Worm (Caenorhabditis elegans) whole organism, L2 larva: Measurements from ENCODE around the gene egl-27.

ENCODE experiments used
- R02D3.7 ChIP-seq: fragments of 150-350 bp; optimal IDR thresholded peaks from 2 replicates; lab custom pipeline; 2014; ENCODE audit warnings: missing biosample characterization, missing genetic modification characterization
- aly-2 ChIP-seq: fragments of 150-350 bp; optimal IDR thresholded peaks from 2 replicates; lab custom pipeline; 2014; ENCODE audit warnings: missing biosample characterization, missing genetic modification characterization
- blmp-1 ChIP-seq: sonication (generic microtip); optimal IDR thresholded peaks from 2 replicates; lab custom pipeline; 2017; ENCODE audit warnings: missing genetic modification characterization, mild to moderate bottlenecking, missing compliant biosample characterization, antibody characterized with exemption, moderate library complexity; ENCODE audit not compliant: insufficient read depth
- elt-1 ChIP-seq: fragments of 150-350 bp; optimal IDR thresholded peaks from 2 replicates; lab custom pipeline; 2014; ENCODE audit warnings: missing biosample characterization, missing genetic modification characterization
- fos-1 ChIP-seq: fragments of 150-350 bp; optimal IDR thresholded peaks from 2 replicates; lab custom pipeline; 2014; ENCODE audit warnings: missing biosample characterization, missing genetic modification characterization
- lsy-2 ChIP-seq, 2 experiments: fragments of 150-350 bp in 1 of 2; sonication (generic microtip) in 1 of 2; optimal IDR thresholded peaks; 2 replicates each; lab custom pipeline; 2014 to 2017; ENCODE audit warnings: missing biosample characterization in 2 of 2, missing genetic modification characterization in 2 of 2
- mab-5 ChIP-seq: fragments of 150-350 bp; optimal IDR thresholded peaks from 2 replicates; lab custom pipeline; 2014; ENCODE audit warnings: missing biosample characterization, missing genetic modification characterization
- nhr-11 ChIP-seq: fragments of 150-350 bp; optimal IDR thresholded peaks from 2 replicates; lab custom pipeline; 2014; ENCODE audit warnings: missing biosample characterization, missing genetic modification characterization
- nhr-21 ChIP-seq: fragments of 150-350 bp; optimal IDR thresholded peaks from 2 replicates; lab custom pipeline; 2014; ENCODE audit warnings: missing biosample characterization, missing genetic modification characterization
- unc-62 ChIP-seq: fragments of 150-350 bp; optimal IDR thresholded peaks from 2 replicates; lab custom pipeline; 2014; ENCODE audit warnings: missing biosample characterization, missing genetic modification reagents, missing genetic modification characterization

The egl-27 gene

DNA sequence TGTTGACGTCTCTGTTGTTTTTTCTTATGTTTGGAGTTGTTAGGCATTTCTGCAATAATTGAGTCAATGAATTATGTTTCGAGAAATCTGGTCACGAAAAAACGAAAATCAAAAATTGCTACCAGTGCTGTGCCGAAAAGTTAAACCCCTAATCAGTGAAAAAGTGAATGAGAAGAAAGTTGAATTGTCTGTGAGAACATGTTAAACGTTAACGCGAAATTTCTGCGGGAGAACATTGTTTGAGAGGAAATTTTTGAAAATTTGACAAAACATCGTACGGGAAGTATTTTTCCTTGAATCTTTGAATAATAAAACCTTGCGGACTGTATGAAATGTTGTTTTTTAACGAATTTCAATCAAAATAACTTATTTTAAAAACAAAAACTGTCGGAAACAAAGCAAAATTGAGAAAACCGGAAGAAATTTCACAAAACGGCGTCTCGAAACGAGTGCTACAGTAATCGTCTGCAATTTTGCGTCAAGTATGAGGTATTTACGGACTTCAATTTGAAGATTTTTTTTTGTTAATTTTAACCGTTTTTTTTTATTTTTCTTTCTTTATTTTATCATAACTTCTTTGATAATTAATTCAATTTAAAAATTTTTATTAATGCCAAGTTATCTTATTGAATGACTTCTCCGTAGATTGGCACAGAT lies 58.9 kb downstream of the egl-27 start, which contains the start of gene adal-1:
Gene adal-1 (minus strand): TSS at position 51 of the 657 bp plus-strand sequence.
- TF ChIP-seq lsy-2 (tag; optimal IDR thresholded peaks at IDR 0.05; lab: Kevin White, UChicago) (peak in 1 of 2 experiments; percentile 35), elt-1 (tag; lab: Kevin White, UChicago) (no peak)

DNA sequence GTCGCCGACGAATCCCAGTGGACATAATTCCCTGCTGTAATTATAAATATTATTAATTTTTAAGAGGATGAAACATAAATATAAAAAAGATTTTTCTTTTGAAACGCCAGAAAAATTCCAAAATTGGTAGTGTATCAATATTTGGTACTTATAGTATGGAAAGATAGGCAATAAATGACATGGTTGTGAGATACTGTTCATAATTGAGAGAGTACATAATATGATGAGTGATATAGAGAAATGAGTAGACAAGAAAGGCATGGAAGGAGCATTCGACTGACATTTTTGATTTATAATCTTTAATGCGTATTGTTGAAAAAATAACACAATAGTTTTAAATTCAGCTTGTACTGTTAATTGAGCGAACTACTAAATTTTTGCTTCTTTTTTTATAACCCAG lies 62.7 kb downstream of the egl-27 start, which contains the start of gene C44B7.11:
Gene C44B7.11 (minus strand): TSS at position 34 of the 400 bp plus-strand sequence.
- TF ChIP-seq aly-2 (tag; lab: Kevin White, UChicago) (no peak), fos-1 (tag; lab: Kevin White, UChicago) (peak; percentile 52), mab-5 (tag; lab: Kevin White, UChicago) (no peak), blmp-1 (no peak), nhr-21 (tag; lab: Kevin White, UChicago) (no peak), nhr-11 (no peak), unc-62 (GFP tag; lab: Kevin White, UChicago) (no peak), R02D3.7 (tag; lab: Kevin White, UChicago) (no peak)
